Worm (Caenorhabditis elegans): ENCODE measurements around the gene daf-2.

DNA sequence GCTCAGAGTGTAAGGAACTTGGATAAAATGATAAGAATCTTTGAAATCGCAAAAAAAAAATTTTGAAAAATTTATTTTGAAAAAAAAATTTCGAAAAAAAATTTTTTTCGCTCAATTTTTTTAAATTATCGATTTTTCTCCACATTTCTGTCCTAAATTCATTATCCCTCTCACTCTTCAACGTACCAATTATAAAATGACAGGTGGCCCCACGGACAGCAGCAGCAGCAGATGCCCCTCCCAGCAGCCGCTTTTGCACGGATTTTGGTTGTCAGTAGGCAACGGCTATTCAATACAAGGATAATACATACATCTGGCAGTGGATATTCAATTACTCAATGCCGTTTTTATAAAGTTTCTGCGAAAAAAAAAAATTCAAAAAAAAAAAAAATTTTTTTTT is 45.8 kb upstream of the daf-2 start, which contains the start of gene sft-1:
- no peak for TF ChIP-seq W03F9.2 (tag; optimal IDR thresholded peaks at IDR 0.05)
- no peak for TF ChIP-seq him-1 (tag; optimal IDR thresholded peaks at IDR 0.05)
